Fruit fly (Drosophila melanogaster) whole organism, embryonic: ENCODE results near the gene CG34135.

Experiments
- Adf1 ChIP-seq: fragments of 200-800 bp; sonication (Bioruptor generic); IDR thresholded peaks from 2 replicates; pipeline ENCODE4 v1.3.6; 2022; ENCODE audit warnings: missing biosample characterization, missing genetic modification characterization
- Awh ChIP-seq: fragments of 200-800 bp; sonication (Bioruptor generic); IDR thresholded peaks from 2 replicates; pipeline ENCODE4, ENCODE4 v1.3.6; 2022; ENCODE audit warnings: missing biosample characterization, missing genetic modification characterization
- Blimp-1 ChIP-seq: fragments of 200-800 bp; sonication (Bioruptor generic); optimal IDR thresholded peaks from 3 replicates; lab custom pipeline; 2018; ENCODE audit warnings: missing biosample characterization, missing genetic modification characterization, mild to moderate bottlenecking, moderate library complexity, missing genetic modification reagents
- BtbVII ChIP-seq: fragments of 200-800 bp; sonication (Bioruptor generic); optimal IDR thresholded peaks from 3 replicates; lab custom pipeline; 2017; ENCODE audit warnings: missing biosample characterization, mild to moderate bottlenecking, missing genetic modification characterization
- CG10431 ChIP-seq: fragments of 200-800 bp; sonication (Bioruptor generic); optimal IDR thresholded peaks from 3 replicates; lab custom pipeline; 2018; ENCODE audit warnings: missing biosample characterization, mild to moderate bottlenecking, missing genetic modification characterization
- CG10462 ChIP-seq: fragments of 200-800 bp; sonication (Bioruptor generic); optimal IDR thresholded peaks from 2 replicates; lab custom pipeline; 2016; ENCODE audit warnings: missing biosample characterization, missing genetic modification characterization
- CG11093 ChIP-seq: fragments of 200-800 bp; sonication (Bioruptor generic); IDR thresholded peaks from 3 replicates; pipeline ENCODE4 v1.3.6; 2022; ENCODE audit warnings: missing biosample characterization, missing genetic modification characterization
- CG12071 ChIP-seq: fragments of 200-800 bp; sonication (Bioruptor generic); optimal IDR thresholded peaks from 3 replicates; lab custom pipeline; 2018; ENCODE audit warnings: missing biosample characterization, mild to moderate bottlenecking, missing genetic modification characterization
- CG12236 ChIP-seq: fragments of 200-800 bp; sonication (Bioruptor generic); optimal IDR thresholded peaks from 2 replicates; lab custom pipeline; 2016; ENCODE audit warnings: missing biosample characterization, missing genetic modification characterization
- CG17328 ChIP-seq: fragments of 200-800 bp; sonication (Bioruptor generic); IDR thresholded peaks from 2 replicates; pipeline ENCODE4 v1.3.6; 2022; ENCODE audit warnings: missing biosample characterization, missing genetic modification characterization
- CG32767 ChIP-seq: fragments of 200-800 bp; sonication (Bioruptor generic); IDR thresholded peaks from 2 replicates; pipeline ENCODE4 v1.3.6; 2022; ENCODE audit warnings: missing biosample characterization, missing genetic modification characterization
- CG33213 ChIP-seq: fragments of 200-800 bp; sonication (Bioruptor generic); optimal IDR thresholded peaks from 3 replicates; lab custom pipeline; 2016; ENCODE audit warnings: missing biosample characterization, missing genetic modification characterization
- CG3995 ChIP-seq: fragments of 200-800 bp; sonication (Bioruptor generic); optimal IDR thresholded peaks from 3 replicates; lab custom pipeline; 2016; ENCODE audit warnings: missing biosample characterization, missing genetic modification characterization
- CG5180 ChIP-seq: fragments of 200-800 bp; sonication (Bioruptor generic); optimal IDR thresholded peaks from 3 replicates; lab custom pipeline; 2017; ENCODE audit warnings: missing biosample characterization, missing genetic modification characterization, mild to moderate bottlenecking, moderate library complexity, missing genetic modification reagents
- CG7271 ChIP-seq: fragments of 200-800 bp; sonication (Bioruptor generic); optimal IDR thresholded peaks from 2 replicates; lab custom pipeline; 2018; ENCODE audit warnings: missing biosample characterization, mild to moderate bottlenecking, missing genetic modification characterization, moderate library complexity
- CG7839 ChIP-seq: fragments of 200-800 bp; sonication (Bioruptor generic); optimal IDR thresholded peaks from 3 replicates; lab custom pipeline; 2018; ENCODE audit warnings: missing biosample characterization, mild to moderate bottlenecking, missing genetic modification characterization, moderate library complexity
- CG7963 ChIP-seq: fragments of 200-800 bp; sonication (Bioruptor generic); IDR thresholded peaks from 3 replicates; pipeline ENCODE4 v1.3.6; 2022; ENCODE audit warnings: missing biosample characterization, missing genetic modification characterization; ENCODE audit not compliant: partially characterized antibody
- CG8388 ChIP-seq: fragments of 200-800 bp; sonication (Bioruptor generic); optimal IDR thresholded peaks from 2 replicates; lab custom pipeline; 2019; ENCODE audit warnings: missing biosample characterization, mild to moderate bottlenecking, missing genetic modification characterization, moderate library complexity
- D ChIP-seq, 2 experiments: fragments of 200-800 bp in 1 of 2; fragments of >200 bp in 1 of 2; sonication (Bioruptor generic) in 1 of 2; optimal IDR thresholded peaks; 2 replicates in 1 of 2; 3 replicates in 1 of 2; lab custom pipeline; 2017; ENCODE audit warnings: mild to moderate bottlenecking in 1 of 2, missing biosample characterization in 1 of 2, missing genetic modification characterization in 1 of 2, missing genetic modification reagents in 1 of 2
- D19B ChIP-seq: fragments of 200-800 bp; sonication (Bioruptor generic); optimal IDR thresholded peaks from 2 replicates; lab custom pipeline; 2017; ENCODE audit warnings: missing biosample characterization, mild to moderate bottlenecking, missing genetic modification characterization
- Dip2 ChIP-seq: fragments of 200-800 bp; sonication (Bioruptor generic); IDR thresholded peaks from 2 replicates; pipeline ENCODE4 v1.3.6; 2022; ENCODE audit warnings: missing biosample characterization, missing genetic modification characterization
- Dip3 ChIP-seq: fragments of 200-800 bp; sonication (Bioruptor generic); optimal IDR thresholded peaks from 3 replicates; lab custom pipeline; 2016; ENCODE audit warnings: missing biosample characterization, missing genetic modification characterization
- Fer3 ChIP-seq: fragments of 200-800 bp; sonication (Bioruptor generic); optimal IDR thresholded peaks from 2 replicates; lab custom pipeline; 2018; ENCODE audit warnings: missing biosample characterization, mild to moderate bottlenecking, missing genetic modification characterization, moderate library complexity
- HHEX ChIP-seq: fragments of 200-800 bp; sonication (Bioruptor generic); optimal IDR thresholded peaks from 3 replicates; lab custom pipeline; 2017; ENCODE audit warnings: missing biosample characterization, mild to moderate bottlenecking, missing genetic modification characterization, missing genetic modification reagents
- Meics ChIP-seq: fragments of 200-800 bp; sonication (Bioruptor generic); optimal IDR thresholded peaks from 2 replicates; lab custom pipeline; 2017; ENCODE audit warnings: missing biosample characterization, mild to moderate bottlenecking, missing genetic modification characterization
- Oaz ChIP-seq: fragments of 200-800 bp; sonication (Bioruptor generic); IDR thresholded peaks from 2 replicates; pipeline ENCODE4 v1.3.6; 2022; ENCODE audit warnings: missing biosample characterization, missing genetic modification characterization
- PHDP ChIP-seq: fragments of 200-800 bp; sonication (Bioruptor generic); optimal IDR thresholded peaks from 3 replicates; lab custom pipeline; 2018; ENCODE audit warnings: missing biosample characterization, mild to moderate bottlenecking, missing genetic modification characterization, moderate library complexity
- Ravus ChIP-seq: fragments of 200-800 bp; sonication (Bioruptor generic); IDR thresholded peaks from 2 replicates; pipeline ENCODE4 v1.3.6; 2022; ENCODE audit warnings: missing biosample characterization, missing genetic modification characterization
- Rfx ChIP-seq: fragments of 200-800 bp; sonication (Bioruptor generic); IDR thresholded peaks from 2 replicates; pipeline ENCODE4 v1.3.6; 2022; ENCODE audit warnings: missing biosample characterization, missing genetic modification characterization
- Six4 ChIP-seq: fragments of 200-800 bp; sonication (Bioruptor generic); optimal IDR thresholded peaks from 2 replicates; lab custom pipeline; 2016; ENCODE audit warnings: missing biosample characterization, missing genetic modification characterization
- ash1 ChIP-seq: fragments of 200-800 bp; sonication (Bioruptor generic); optimal IDR thresholded peaks from 2 replicates; lab custom pipeline; 2018; ENCODE audit warnings: missing biosample characterization, mild to moderate bottlenecking, missing genetic modification characterization
- bowl ChIP-seq: fragments of 200-800 bp; sonication (Bioruptor generic); IDR thresholded peaks from 2 replicates; pipeline ENCODE4 v1.3.6; 2022; ENCODE audit warnings: missing biosample characterization, missing genetic modification characterization
- br ChIP-seq: fragments of >200 bp; optimal IDR thresholded peaks from 2 replicates; lab custom pipeline; 2017
- btn ChIP-seq: fragments of 200-800 bp; sonication (Bioruptor generic); optimal IDR thresholded peaks from 2 replicates; lab custom pipeline; 2016; ENCODE audit warnings: missing biosample characterization, missing genetic modification characterization
- gro ChIP-seq: fragments of 200-800 bp; sonication (Bioruptor generic); optimal IDR thresholded peaks from 2 replicates; lab custom pipeline; 2016; ENCODE audit warnings: missing biosample characterization, missing genetic modification characterization
- hkb ChIP-seq, 2 experiments: fragments of 200-800 bp in 1 of 2; fragments of >200 bp in 1 of 2; sonication (Bioruptor generic) in 1 of 2; IDR thresholded peaks in 1 of 2; optimal IDR thresholded peaks in 1 of 2; 2 replicates each; pipeline versions ENCODE4 v1.3.6 to Lab custom; 2017 to 2022; ENCODE audit warnings: missing biosample characterization in 1 of 2, missing genetic modification characterization in 1 of 2
- kay ChIP-seq: fragments of 200-800 bp; sonication (Bioruptor generic); optimal IDR thresholded peaks from 2 replicates; lab custom pipeline; 2016; ENCODE audit warnings: missing biosample characterization, missing genetic modification characterization
- oc ChIP-seq: fragments of 200-800 bp; sonication (Bioruptor generic); optimal IDR thresholded peaks from 2 replicates; lab custom pipeline; 2018; ENCODE audit warnings: missing biosample characterization, mild to moderate bottlenecking, missing genetic modification characterization, moderate library complexity
- otp ChIP-seq: fragments of 200-800 bp; sonication (Bioruptor generic); IDR thresholded peaks from 3 replicates; pipeline ENCODE4, ENCODE4 v1.3.6; 2022; ENCODE audit warnings: missing biosample characterization, missing genetic modification characterization
- ranshi ChIP-seq: fragments of 200-800 bp; sonication (Bioruptor generic); IDR thresholded peaks from 2 replicates; pipeline ENCODE4 v1.3.6; 2022; ENCODE audit warnings: missing biosample characterization, missing genetic modification characterization
- repo ChIP-seq: fragments of 200-800 bp; sonication (Bioruptor generic); optimal IDR thresholded peaks from 2 replicates; lab custom pipeline; 2016; ENCODE audit warnings: missing biosample characterization, missing genetic modification characterization
- schlank ChIP-seq: fragments of 200-800 bp; sonication (Bioruptor generic); optimal IDR thresholded peaks from 2 replicates; lab custom pipeline; 2018; ENCODE audit warnings: missing biosample characterization, mild to moderate bottlenecking, missing genetic modification characterization
- sisA ChIP-seq: fragments of 200-800 bp; sonication (Bioruptor generic); IDR thresholded peaks from 2 replicates; pipeline ENCODE4 v1.3.6; 2022; ENCODE audit warnings: missing biosample characterization, missing genetic modification characterization
- so ChIP-seq: fragments of 200-800 bp; sonication (Bioruptor generic); IDR thresholded peaks from 3 replicates; pipeline ENCODE4 v1.3.6; 2022; ENCODE audit warnings: missing biosample characterization, missing genetic modification characterization
- sob ChIP-seq: fragments of 200-800 bp; sonication (Bioruptor generic); IDR thresholded peaks from 2 replicates; pipeline ENCODE4 v1.3.6; 2022; ENCODE audit warnings: missing biosample characterization, missing genetic modification characterization
- ttk ChIP-seq: fragments of 200-800 bp; sonication (Bioruptor generic); IDR thresholded peaks from 2 replicates; pipeline ENCODE4 v2.1.2; 2022; ENCODE audit warnings: missing biosample characterization, missing genetic modification characterization
- unc-4 ChIP-seq: fragments of 200-800 bp; sonication (Bioruptor generic); IDR thresholded peaks from 2 replicates; pipeline ENCODE4 v1.3.6; 2022; ENCODE audit warnings: missing biosample characterization, missing genetic modification characterization; ENCODE audit not compliant: partially characterized antibody
- unpg ChIP-seq: fragments of 200-800 bp; sonication (Bioruptor generic); optimal IDR thresholded peaks from 3 replicates; lab custom pipeline; 2018; ENCODE audit warnings: missing biosample characterization, mild to moderate bottlenecking, missing genetic modification characterization, moderate library complexity
- wor ChIP-seq: fragments of 200-800 bp; sonication (Bioruptor generic); IDR thresholded peaks from 2 replicates; pipeline ENCODE4 v1.3.6; 2022; ENCODE audit warnings: missing biosample characterization, missing genetic modification characterization

The CG34135 gene

DNA sequence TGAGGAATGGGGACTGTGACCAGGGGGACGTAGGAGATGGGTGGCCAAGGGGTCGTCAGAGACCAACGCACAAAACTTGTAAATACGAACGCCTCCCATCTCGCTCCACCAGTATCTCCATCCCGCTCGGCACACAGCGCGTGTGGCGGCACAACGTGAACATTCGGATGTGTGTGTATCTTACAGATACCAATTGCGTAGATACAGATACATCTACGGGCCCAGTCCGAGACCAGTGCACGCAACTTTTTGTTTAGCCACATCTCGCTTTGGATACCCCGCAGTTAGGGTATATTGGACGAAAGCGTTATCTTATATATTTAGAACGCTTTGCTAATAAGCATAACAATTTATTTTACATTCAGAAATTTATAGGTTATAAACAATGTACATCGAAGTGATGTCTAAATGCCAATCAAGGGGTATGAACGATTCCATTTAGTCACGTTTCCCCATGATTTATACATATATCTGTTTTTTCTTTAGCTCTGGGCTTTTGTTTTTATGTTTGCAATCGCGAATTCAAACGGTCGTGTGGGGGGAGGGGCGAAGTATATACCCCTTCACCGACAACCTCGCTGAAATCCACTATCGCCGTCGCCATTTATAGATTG lies 43.4 kb upstream of the CG34135 start (continued):
- TF ChIP-seq CG17328 (GFP tag; lab: Robert Waterston, UW) (peak; percentile 98), Awh (GFP tag; lab: Robert Waterston, UW) (peak; percentile 98), CG10431 (GFP tag; lab: Kevin White, UChicago) (peak; percentile 86), unpg (GFP tag; lab: Kevin White, UChicago) (peak; percentile 99), CG7271 (tag; lab: Kevin White, UChicago) (peak; percentile 87), BtbVII (GFP tag; lab: Kevin White, UChicago) (peak; percentile 99), oc (peak; percentile 99), gro (GFP tag; lab: Kevin White, UChicago) (peak; percentile 99), bowl (peak; percentile 97), CG33213 (peak; percentile 99), br (lab: Kevin White, UChicago) (no peak), CG8388 (GFP tag; lab: Kevin White, UChicago) (peak; percentile 97), CG11093 (peak; percentile 98), sisA (GFP tag; lab: Robert Waterston, UW) (peak; percentile 99), CG12236 (GFP tag; lab: Kevin White, UChicago) (peak; percentile 98), Dip3 (GFP tag; lab: Kevin White, UChicago) (peak; percentile 99), CG10462 (GFP tag; lab: Kevin White, UChicago) (peak; percentile 98), unc-4 (GFP tag; lab: Robert Waterston, UW) (peak; percentile 35; the same call in 1 of the 2 replicates), Adf1 (peak; percentile 91), hkb (optimal IDR thresholded peaks at IDR 0.05; lab: Kevin White, UChicago) (no peak), hkb (GFP tag; IDR thresholded peaks at IDR 0.05; lab: Robert Waterston, UW) (peak; percentile 99), CG3995 (GFP tag; lab: Kevin White, UChicago) (peak; percentile 88), ttk (GFP tag; lab: Robert Waterston, UW) (peak; percentile 98), Rfx (peak; percentile 99), Ravus (GFP tag; lab: Robert Waterston, UW) (peak; percentile 98), PHDP (tag; lab: Kevin White, UChicago) (peak; percentile 99), ranshi (GFP tag; lab: Robert Waterston, UW) (peak; percentile 99), otp (GFP tag; lab: Robert Waterston, UW) (peak; percentile 99), CG12071 (GFP tag; lab: Kevin White, UChicago) (peak; percentile 99), Meics (GFP tag; lab: Kevin White, UChicago) (peak; percentile 99), Fer3 (tag; lab: Kevin White, UChicago) (peak; percentile 99), Oaz (GFP tag; lab: Robert Waterston, UW) (peak; percentile 98), D (optimal IDR thresholded peaks at IDR 0.05; lab: Kevin White, UChicago) (no peak), D (GFP tag; optimal IDR thresholded peaks at IDR 0.05; lab: Kevin White, UChicago) (peak; percentile 98), Blimp-1 (peak; percentile 97), ash1 (GFP tag; lab: Kevin White, UChicago) (peak; percentile 94), kay (GFP tag; lab: Kevin White, UChicago) (peak; percentile 98), CG7963 (GFP tag; lab: Robert Waterston, UW) (no peak), Dip2 (GFP tag; lab: Robert Waterston, UW) (peak; percentile 77; the same call in 1 of the 2 replicates), HHEX (peak; percentile 99), btn (GFP tag; lab: Kevin White, UChicago) (peak; percentile 97), D19B (GFP tag; lab: Kevin White, UChicago) (peak; percentile 100), sob (peak; percentile 99), Six4 (GFP tag; lab: Kevin White, UChicago) (peak; percentile 98), CG32767 (GFP tag; lab: Robert Waterston, UW) (peak; percentile 98), CG7839 (peak; percentile 99), schlank (tag; lab: Kevin White, UChicago) (peak; percentile 99), CG5180 (GFP tag; lab: Kevin White, UChicago) (peak; percentile 94), repo (GFP tag; lab: Kevin White, UChicago) (peak; percentile 98), wor (GFP tag; lab: Robert Waterston, UW) (peak; percentile 96), so (GFP tag; lab: Robert Waterston, UW) (peak; percentile 99)
